Worm (Caenorhabditis elegans) whole organism, L4 larva: Measurements from ENCODE around the gene lim-6.
A peak's percentile ranks its signal among the peaks of the same experiment; 100 is the strongest.

ENCODE experiments used
- D1046.2 ChIP-seq: fragments of 200-800 bp; sonication (Bioruptor generic); IDR thresholded peaks from 2 replicates; pipeline ENCODE4 v1.3.6; 2022; ENCODE audit warnings: missing genetic modification characterization, missing compliant biosample characterization
- F37D6.2 ChIP-seq: sonication (generic microtip); optimal IDR thresholded peaks from 2 replicates; lab custom pipeline; 2016; ENCODE audit warnings: mild to moderate bottlenecking, missing genetic modification characterization, missing compliant biosample characterization
- T26A8.4 ChIP-seq: fragments of 200-800 bp; sonication (Bioruptor generic); IDR thresholded peaks from 2 replicates; pipeline ENCODE4 v1.3.6; 2022; ENCODE audit warnings: missing genetic modification characterization, missing compliant biosample characterization
- Y48G9A.11 ChIP-seq: fragments of 200-800 bp; sonication (Bioruptor generic); IDR thresholded peaks from 2 replicates; pipeline ENCODE4 v1.3.6; 2022; ENCODE audit warnings: missing genetic modification reagents, missing genetic modification characterization, missing compliant biosample characterization
- Y5F2A.4 ChIP-seq: fragments of 200-800 bp; sonication (Bioruptor generic); optimal IDR thresholded peaks from 2 replicates; lab custom pipeline; 2018; ENCODE audit warnings: mild to moderate bottlenecking, missing genetic modification characterization, missing compliant biosample characterization
- ZK546.5 ChIP-seq, 2 experiments: sonication (generic microtip); optimal IDR thresholded peaks; 2 replicates each; lab custom pipeline; 2017; ENCODE audit warnings: missing biosample characterization in 2 of 2, missing genetic modification characterization in 2 of 2
- arid-1 ChIP-seq: fragments of 200-800 bp; sonication (Bioruptor generic); conservative IDR thresholded peaks from 2 replicates; pipeline ENCODE4 v1.3.6; 2022; ENCODE audit warnings: missing genetic modification reagents, missing genetic modification characterization, missing compliant biosample characterization
- ceh-20 ChIP-seq: fragments of 200-800 bp; sonication (Bioruptor generic); IDR thresholded peaks from 2 replicates; pipeline ENCODE4 v1.3.6; 2022; ENCODE audit warnings: missing genetic modification reagents, missing genetic modification characterization, missing compliant biosample characterization
- ceh-28 ChIP-seq: fragments of 150-350 bp; optimal IDR thresholded peaks from 2 replicates; lab custom pipeline; 2014; ENCODE audit warnings: missing biosample characterization, missing genetic modification reagents, missing genetic modification characterization
- ceh-82 ChIP-seq: sonication (generic microtip); optimal IDR thresholded peaks from 2 replicates; lab custom pipeline; 2017; ENCODE audit warnings: missing biosample characterization, missing genetic modification characterization
- ces-1 ChIP-seq: fragments of 150-350 bp; sonication (generic microtip); optimal IDR thresholded peaks from 4 replicates; lab custom pipeline; 2014; ENCODE audit warnings: missing biosample characterization, missing genetic modification reagents, missing genetic modification characterization
- ctbp-1 ChIP-seq: fragments of 200-800 bp; sonication (Bioruptor generic); IDR thresholded peaks from 2 replicates; pipeline ENCODE4 v1.3.6; 2022; ENCODE audit warnings: missing genetic modification reagents, missing genetic modification characterization, missing compliant biosample characterization
- daf-12 ChIP-seq: fragments of 150-350 bp; optimal IDR thresholded peaks from 2 replicates; lab custom pipeline; 2014; ENCODE audit warnings: missing biosample characterization, missing genetic modification reagents, missing genetic modification characterization
- daf-19 ChIP-seq: fragments of 200-800 bp; sonication (Bioruptor generic); conservative IDR thresholded peaks from 2 replicates; pipeline ENCODE4 v1.3.6; 2022; ENCODE audit warnings: missing genetic modification characterization, missing compliant biosample characterization
- daf-8 ChIP-seq: fragments of 200-800 bp; sonication (Bioruptor generic); IDR thresholded peaks from 2 replicates; pipeline ENCODE4 v1.3.6; 2022; ENCODE audit warnings: missing genetic modification characterization, missing compliant biosample characterization
- duxl-1 ChIP-seq: sonication (generic microtip); optimal IDR thresholded peaks from 2 replicates; lab custom pipeline; 2016; ENCODE audit warnings: mild to moderate bottlenecking, missing genetic modification characterization, moderate library complexity, missing compliant biosample characterization; ENCODE audit not compliant: poor library complexity
- hif-1 ChIP-seq, 2 experiments: sonication (generic microtip); optimal IDR thresholded peaks; 2 replicates each; lab custom pipeline; 2016 to 2017; ENCODE audit warnings: missing compliant biosample characterization in 2 of 2, missing genetic modification characterization in 2 of 2, missing genetic modification reagents in 2 of 2, missing genotype in 2 of 2, mild to moderate bottlenecking in 1 of 2
- hlh-11 ChIP-seq: fragments of 200-800 bp; sonication (Bioruptor generic); optimal IDR thresholded peaks from 2 replicates; lab custom pipeline; 2018; ENCODE audit warnings: mild to moderate bottlenecking, missing genetic modification characterization, missing compliant biosample characterization
- hlh-30 ChIP-seq: sonication (generic microtip); optimal IDR thresholded peaks from 2 replicates; lab custom pipeline; 2017; ENCODE audit warnings: antibody characterized with exemption, mild to moderate bottlenecking, missing genetic modification characterization, missing compliant biosample characterization; ENCODE audit not compliant: insufficient read depth
- lin-15B ChIP-seq: fragments of 150-350 bp; sonication (generic microtip); optimal IDR thresholded peaks from 3 replicates; lab custom pipeline; 2014; ENCODE audit warnings: missing biosample characterization, missing genetic modification characterization
- lin-29 ChIP-seq: fragments of 200-800 bp; sonication (Bioruptor generic); IDR thresholded peaks from 2 replicates; pipeline ENCODE4 v1.3.6; 2022; ENCODE audit warnings: missing genetic modification reagents, missing genetic modification characterization, missing compliant biosample characterization
- lin-38 ChIP-seq: fragments of 200-800 bp; sonication (Bioruptor generic); IDR thresholded peaks from 2 replicates; pipeline ENCODE4 v1.3.6; 2022; ENCODE audit warnings: missing genetic modification reagents, missing genetic modification characterization, missing compliant biosample characterization
- lsy-2 ChIP-seq, 2 experiments: fragments of 150-350 bp in 1 of 2; sonication (generic microtip) in 1 of 2; optimal IDR thresholded peaks; 2 replicates each; lab custom pipeline; 2014 to 2017; ENCODE audit warnings: missing biosample characterization in 2 of 2, missing genetic modification characterization in 2 of 2
- madf-5 ChIP-seq, 2 experiments: fragments of 200-800 bp; sonication (Bioruptor generic); IDR thresholded peaks; 2 replicates each; pipeline ENCODE4 v1.3.6; 2022; ENCODE audit warnings: missing compliant biosample characterization in 2 of 2, missing genetic modification characterization in 2 of 2
- mdl-1 ChIP-seq, 2 experiments: fragments of 150-350 bp in 1 of 2; sonication (generic microtip) in 1 of 2; optimal IDR thresholded peaks; 2 replicates each; lab custom pipeline; 2014 to 2017; ENCODE audit warnings: missing biosample characterization in 2 of 2, missing genetic modification characterization in 2 of 2
- mep-1 ChIP-seq: fragments of 150-350 bp; sonication (generic microtip); optimal IDR thresholded peaks from 3 replicates; lab custom pipeline; 2014; ENCODE audit warnings: missing biosample characterization, missing genetic modification characterization
- nhr-11 ChIP-seq: fragments of 150-350 bp; optimal IDR thresholded peaks from 2 replicates; lab custom pipeline; 2014; ENCODE audit warnings: missing biosample characterization, missing genetic modification characterization
- nhr-28 ChIP-seq: fragments of 150-350 bp; optimal IDR thresholded peaks from 2 replicates; lab custom pipeline; 2014; ENCODE audit warnings: missing biosample characterization, missing genetic modification characterization
- nhr-48 ChIP-seq: sonication (generic microtip); optimal IDR thresholded peaks from 2 replicates; lab custom pipeline; 2016; ENCODE audit warnings: mild to moderate bottlenecking, missing genetic modification characterization, missing compliant biosample characterization
- nhr-6 ChIP-seq: fragments of 150-350 bp; optimal IDR thresholded peaks from 2 replicates; lab custom pipeline; 2014; ENCODE audit warnings: missing biosample characterization, missing genetic modification characterization
- nhr-76 ChIP-seq: fragments of 150-350 bp; optimal IDR thresholded peaks from 2 replicates; lab custom pipeline; 2014; ENCODE audit warnings: missing biosample characterization, missing genetic modification characterization
- php-3 ChIP-seq: fragments of 200-800 bp; sonication (Bioruptor generic); IDR thresholded peaks from 2 replicates; pipeline ENCODE4 v1.3.6; 2022; ENCODE audit warnings: missing genetic modification reagents, missing genetic modification characterization, missing compliant biosample characterization
- saeg-2 ChIP-seq: fragments of 200-800 bp; sonication (Bioruptor generic); IDR thresholded peaks from 2 replicates; pipeline ENCODE4 v1.3.6; 2022; ENCODE audit warnings: missing genetic modification reagents, missing genetic modification characterization, missing compliant biosample characterization
- set-16 ChIP-seq: fragments of 200-800 bp; sonication (Bioruptor generic); IDR thresholded peaks from 2 replicates; pipeline ENCODE4 v1.3.6; 2022; ENCODE audit warnings: missing genetic modification reagents, missing genetic modification characterization, missing compliant biosample characterization
- snpc-4 ChIP-seq: fragments of 150-350 bp; optimal IDR thresholded peaks from 2 replicates; lab custom pipeline; 2014; ENCODE audit warnings: missing biosample characterization, missing genetic modification characterization
- tag-97 ChIP-seq: fragments of 200-800 bp; sonication (Bioruptor generic); IDR thresholded peaks from 2 replicates; pipeline ENCODE4 v1.3.6; 2022; ENCODE audit warnings: missing genetic modification characterization, missing compliant biosample characterization
- unc-130 ChIP-seq: sonication (generic microtip); optimal IDR thresholded peaks from 2 replicates; lab custom pipeline; 2016; ENCODE audit warnings: missing genetic modification reagents, missing genetic modification characterization, missing compliant biosample characterization
- unc-62 ChIP-seq, 3 experiments: fragments of 150-350 bp in 1 of 3; sonication (generic microtip); optimal IDR thresholded peaks in 2 of 3; peaks in 1 of 3; 1 replicate in 1 of 3; 2 replicates in 2 of 3; lab custom pipeline; 2014 to 2017; ENCODE audit warnings: missing biosample characterization in 3 of 3, missing genetic modification characterization in 3 of 3, missing genetic modification reagents in 3 of 3, missing genotype in 1 of 3
- zag-1 ChIP-seq: fragments of 150-350 bp; optimal IDR thresholded peaks from 2 replicates; lab custom pipeline; 2014; ENCODE audit warnings: missing biosample characterization, missing genetic modification characterization
- zfp-3 ChIP-seq: fragments of 200-800 bp; sonication (Bioruptor generic); conservative IDR thresholded peaks from 2 replicates; pipeline ENCODE4 v1.3.6; 2022; ENCODE audit warnings: missing genetic modification reagents, missing genetic modification characterization, missing compliant biosample characterization
- zip-2 ChIP-seq: fragments of 150-350 bp; optimal IDR thresholded peaks from 2 replicates; lab custom pipeline; 2014; ENCODE audit warnings: missing biosample characterization, missing genetic modification characterization
- ztf-11 ChIP-seq: fragments of 150-350 bp; optimal IDR thresholded peaks from 2 replicates; lab custom pipeline; 2014; ENCODE audit warnings: missing biosample characterization, missing genetic modification characterization
- ztf-7 ChIP-seq: fragments of 150-350 bp; optimal IDR thresholded peaks from 2 replicates; lab custom pipeline; 2014; ENCODE audit warnings: missing biosample characterization, missing genetic modification characterization

The lim-6 gene

DNA sequence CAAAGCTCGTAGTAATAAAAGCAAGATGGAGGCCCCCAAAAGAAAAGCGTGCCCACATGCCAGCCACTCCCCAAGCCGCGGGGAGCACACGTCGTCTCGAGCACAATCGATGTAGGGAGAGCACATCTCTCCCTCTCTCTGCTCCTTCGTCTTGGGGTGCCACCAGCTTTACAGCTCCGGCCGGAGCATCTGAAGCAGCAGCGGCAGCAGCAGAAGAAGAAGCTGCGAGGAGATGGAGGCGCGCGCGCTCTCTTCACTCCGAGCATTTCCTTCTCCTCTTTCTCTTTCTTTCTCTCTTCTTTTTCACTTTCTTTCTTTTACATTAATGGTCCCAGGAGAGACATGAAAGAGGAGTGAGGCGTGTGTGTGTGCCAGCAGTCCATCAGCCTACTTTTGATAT, 8.2 kb upstream of the lim-6 start (continued):
- TF ChIP-seq madf-5 (GFP tag; IDR thresholded peaks at IDR 0.05; lab: Robert Waterston, UW): no peak
- no peak for TF ChIP-seq Y48G9A.11 (GFP tag; lab: Robert Waterston, UW)
- peak; percentile 99 for TF ChIP-seq set-16 (GFP tag; lab: Robert Waterston, UW)
- TF ChIP-seq lin-38: 0 out of 2 replicates have a peak, but pooled peaks have one; percentile 9
- TF ChIP-seq lin-29 (GFP tag; lab: Robert Waterston, UW): no peak
- TF ChIP-seq hif-1 (tag; optimal IDR thresholded peaks at IDR 0.05; lab: Kevin White, UChicago): peak in 1 of 2 experiments; percentile 38
- TF ChIP-seq php-3: no peak
- TF ChIP-seq daf-19 (GFP tag; lab: Robert Waterston, UW): no peak
- no peak for TF ChIP-seq ces-1 (GFP tag; lab: Kevin White, UChicago)
- TF ChIP-seq ceh-20: no peak
- TF ChIP-seq ztf-7 (tag; lab: Kevin White, UChicago): no peak
- TF ChIP-seq zfp-3 (GFP tag; lab: Robert Waterston, UW): no peak
- TF ChIP-seq ceh-82 (tag; lab: Kevin White, UChicago): no peak
- no peak for TF ChIP-seq D1046.2 (GFP tag; lab: Robert Waterston, UW)
- TF ChIP-seq mdl-1 (tag; optimal IDR thresholded peaks at IDR 0.05; lab: Kevin White, UChicago): peak in 1 of 2 experiments; percentile 70
- TF ChIP-seq hlh-30: peak; percentile 69
- TF ChIP-seq T26A8.4 (GFP tag; lab: Robert Waterston, UW): no peak
- peak; percentile 9 for TF ChIP-seq nhr-48 (tag; lab: Kevin White, UChicago)
- no peak for TF ChIP-seq daf-8 (GFP tag; lab: Robert Waterston, UW)
- TF ChIP-seq daf-12 (tag; lab: Kevin White, UChicago): no peak
- no peak for TF ChIP-seq zip-2 (tag; lab: Kevin White, UChicago)
- TF ChIP-seq lin-15B: no peak
- peak in 1 of 2 experiments; percentile 99 for TF ChIP-seq unc-62 (GFP tag; optimal IDR thresholded peaks at IDR 0.05 in 1 of 2; lab: Kevin White, UChicago)
- TF ChIP-seq unc-62 (tag; optimal IDR thresholded peaks at IDR 0.05; lab: Kevin White, UChicago): no peak
- TF ChIP-seq nhr-76 (tag; lab: Kevin White, UChicago): no peak
- no peak for TF ChIP-seq nhr-6 (tag; lab: Kevin White, UChicago)
- TF ChIP-seq F37D6.2 (tag; lab: Kevin White, UChicago): peak; percentile 72
- no peak for TF ChIP-seq unc-130 (GFP tag; lab: Kevin White, UChicago)
- TF ChIP-seq lsy-2 (tag; optimal IDR thresholded peaks at IDR 0.05; lab: Kevin White, UChicago): peak; percentile 29 to 40
- no peak for TF ChIP-seq ZK546.5 (tag; optimal IDR thresholded peaks at IDR 0.05; lab: Kevin White, UChicago)
- TF ChIP-seq arid-1: no peak
- TF ChIP-seq saeg-2: no peak
- TF ChIP-seq tag-97 (GFP tag; lab: Robert Waterston, UW): no peak
- peak; percentile 73 for TF ChIP-seq mep-1
- no peak for TF ChIP-seq ceh-28
- TF ChIP-seq snpc-4 (tag; lab: Kevin White, UChicago): no peak
- TF ChIP-seq nhr-28 (tag; lab: Kevin White, UChicago): no peak
- TF ChIP-seq duxl-1 (tag; lab: Kevin White, UChicago): no peak
- no peak for TF ChIP-seq ztf-11 (tag; lab: Kevin White, UChicago)
- TF ChIP-seq Y5F2A.4: no peak
- peak; percentile 48 for TF ChIP-seq hlh-11 (tag; lab: Kevin White, UChicago)
- peak; percentile 23 for TF ChIP-seq nhr-11 (tag; lab: Kevin White, UChicago)
- no peak for TF ChIP-seq zag-1 (tag; lab: Kevin White, UChicago)
- TF ChIP-seq ctbp-1 (GFP tag; lab: Robert Waterston, UW): peak; percentile 79
